Fruit fly (Drosophila melanogaster) Kc167 (cell line): ENCODE measurements around the gene CtsL4.

ENCODE experiments used
- Myc ChIP-seq: fragments of >200 bp; optimal IDR thresholded peaks from 2 replicates; lab custom pipeline; 2017; ENCODE audit warnings: missing external identifiers
- Sin3A ChIP-seq: fragments of >200 bp; optimal IDR thresholded peaks from 2 replicates; lab custom pipeline; 2018; ENCODE audit warnings: missing external identifiers
- h ChIP-seq: fragments of >200 bp; optimal IDR thresholded peaks from 3 replicates; lab custom pipeline; 2018; ENCODE audit warnings: missing external identifiers
- insv ChIP-seq: fragments of >200 bp; optimal IDR thresholded peaks from 3 replicates; lab custom pipeline; 2018; ENCODE audit warnings: missing external identifiers
- psq ChIP-seq: fragments of >200 bp; optimal IDR thresholded peaks from 2 replicates; lab custom pipeline; 2017; ENCODE audit warnings: missing external identifiers
- ttk ChIP-seq: sonication (Bioruptor generic); optimal IDR thresholded peaks from 2 replicates; lab custom pipeline; 2017; ENCODE audit warnings: missing external identifiers

CtsL4 gene

dm6 chr2L:10310614-10311382 lies 45.6 kb downstream of the CtsL4 start, which contains the start of gene Cdk5alpha:
TSS of gene Cdk5alpha (minus strand) at chr2L:10310956.
- no peak for TF ChIP-seq ttk (lab: Kevin White, UChicago)
- TF ChIP-seq h = no peak
- no peak for TF ChIP-seq Sin3A
- TF ChIP-seq Myc (lab: Kevin White, UChicago) = no peak
- TF ChIP-seq insv (lab: Kevin White, UChicago) = no peak
- TF ChIP-seq psq (lab: Kevin White, UChicago) = no peak

dm6 chr2L:10306518-10307260 lies 49.7 kb downstream of the CtsL4 start, which contains the start of the genes CG5390 and CG4968:
TSS of gene CG5390 (minus strand) at chr2L:10306594.
TSS of gene CG4968 (plus strand) at chr2L:10306922.
- TF ChIP-seq psq (lab: Kevin White, UChicago) (no peak), ttk (lab: Kevin White, UChicago) (no peak), Sin3A (no peak), insv (lab: Kevin White, UChicago) (no peak), h (no peak), Myc (lab: Kevin White, UChicago) (no peak)

- TF ChIP-seq h = no peak
- TF ChIP-seq ttk (lab: Kevin White, UChicago) = no peak
- TF ChIP-seq Sin3A = no peak
- no peak for TF ChIP-seq Myc (lab: Kevin White, UChicago)
- no peak for TF ChIP-seq insv (lab: Kevin White, UChicago)
- TF ChIP-seq psq (lab: Kevin White, UChicago) = no peak
These were observed 50.8 kb downstream of the CtsL4 start for dm6 chr2L:10305538-10306147.
